Fruit fly (Drosophila melanogaster): ENCODE data around the gene CG15546.

DNA sequence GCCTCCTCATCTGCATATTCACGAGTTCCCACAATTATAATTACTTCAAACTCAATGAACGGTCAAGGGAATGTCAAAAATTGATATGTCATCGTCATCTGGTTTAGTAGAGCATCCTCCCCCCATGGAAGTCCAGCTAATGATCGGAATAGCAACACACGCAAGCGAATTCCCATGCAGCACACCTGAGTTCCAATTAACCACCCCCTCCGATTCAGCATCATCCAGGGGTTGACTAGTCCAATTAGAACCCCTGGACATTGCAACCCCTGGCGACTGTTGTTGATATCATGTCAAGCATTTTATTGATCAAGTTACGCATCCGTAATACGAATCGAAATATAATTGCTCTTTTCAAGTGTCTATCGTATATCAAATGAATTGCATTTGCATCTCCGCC, 25.5 kb downstream of the CG15546 start:
- TF ChIP-seq kay (GFP tag; ENCODE audit: borderline replicate concordance) (no peak), Mnt (GFP tag; optimal IDR thresholded peaks at IDR 0.05) (no peak), ovo (GFP tag; optimal IDR thresholded peaks at IDR 0.05) (no peak), Hr96 (GFP tag; optimal IDR thresholded peaks at IDR 0.05) (no peak), CG33017 (tag; optimal IDR thresholded peaks at IDR 0.05) (no peak), CG7045 (GFP tag; optimal IDR thresholded peaks at IDR 0.05) (no peak), cic (GFP tag; optimal IDR thresholded peaks at IDR 0.05) (no peak), CG12768 (GFP tag; optimal IDR thresholded peaks at IDR 0.05) (no peak), CG11617 (GFP tag; optimal IDR thresholded peaks at IDR 0.05) (no peak), Crg-1 (GFP tag; optimal IDR thresholded peaks at IDR 0.05) (no peak), cnc (optimal IDR thresholded peaks at IDR 0.05) (no peak)

Data from whole organism, adult.